Fruit fly (Drosophila melanogaster) Kc167 (cell line): ENCODE data around the gene CG43679.

Source experiments
- Myc ChIP-seq: fragments of >200 bp; optimal IDR thresholded peaks from 2 replicates; lab custom pipeline; 2017; ENCODE audit warnings: missing external identifiers
- Sin3A ChIP-seq: fragments of >200 bp; optimal IDR thresholded peaks from 2 replicates; lab custom pipeline; 2018; ENCODE audit warnings: missing external identifiers
- h ChIP-seq: fragments of >200 bp; optimal IDR thresholded peaks from 3 replicates; lab custom pipeline; 2018; ENCODE audit warnings: missing external identifiers
- insv ChIP-seq: fragments of >200 bp; optimal IDR thresholded peaks from 3 replicates; lab custom pipeline; 2018; ENCODE audit warnings: missing external identifiers
- psq ChIP-seq: fragments of >200 bp; optimal IDR thresholded peaks from 2 replicates; lab custom pipeline; 2017; ENCODE audit warnings: missing external identifiers
- ttk ChIP-seq: sonication (Bioruptor generic); optimal IDR thresholded peaks from 2 replicates; lab custom pipeline; 2017; ENCODE audit warnings: missing external identifiers

dm6 chr3L:15054035-15054434, 2.8 kb upstream of the CG43679 start, which contains the start of gene CG18649:
- TF ChIP-seq psq (lab: Kevin White, UChicago) (no peak), h (lab: Kevin White, UChicago) (no peak), insv (no peak), Myc (lab: Kevin White, UChicago) (no peak), ttk (no peak), Sin3A (lab: Kevin White, UChicago) (no peak)
